Worm (Caenorhabditis elegans) whole organism, young adult: ENCODE measurements around the gene C05C12.5.

ENCODE experiments used
- B0019.2 ChIP-seq: fragments of 200-800 bp; sonication (Bioruptor generic); conservative IDR thresholded peaks from 2 replicates; pipeline ENCODE4 v1.3.6; 2022; ENCODE audit warnings: missing genetic modification reagents, missing genetic modification characterization, missing compliant biosample characterization
- B0261.1 ChIP-seq: sonication (generic microtip); optimal IDR thresholded peaks from 2 replicates; lab custom pipeline; 2016; ENCODE audit warnings: mild to moderate bottlenecking, missing genetic modification characterization, moderate library complexity, missing compliant biosample characterization
- C17E4.6 ChIP-seq: fragments of 200-800 bp; sonication (Bioruptor generic); IDR thresholded peaks from 2 replicates; pipeline ENCODE4 v1.3.6; 2022; ENCODE audit warnings: missing genetic modification reagents, missing genetic modification characterization, missing compliant biosample characterization
- D2030.7 ChIP-seq: fragments of 200-800 bp; sonication (Bioruptor generic); IDR thresholded peaks from 2 replicates; pipeline ENCODE4 v1.3.6; 2022; ENCODE audit warnings: missing genetic modification reagents, missing genetic modification characterization, missing compliant biosample characterization
- F22D6.2 ChIP-seq: sonication (generic microtip); optimal IDR thresholded peaks from 2 replicates; lab custom pipeline; 2016; ENCODE audit warnings: mild to moderate bottlenecking, missing genetic modification characterization, missing compliant biosample characterization
- F52B5.7 ChIP-seq: sonication (generic microtip); optimal IDR thresholded peaks from 2 replicates; lab custom pipeline; 2016; ENCODE audit warnings: mild to moderate bottlenecking, missing genetic modification characterization, missing compliant biosample characterization
- F55B11.4 ChIP-seq: sonication (generic microtip); optimal IDR thresholded peaks from 2 replicates; lab custom pipeline; 2016; ENCODE audit warnings: missing compliant biosample characterization, missing genetic modification characterization, borderline replicate concordance; ENCODE audit not compliant: insufficient read depth
- F57A8.1 ChIP-seq: fragments of 200-800 bp; sonication (Bioruptor generic); optimal IDR thresholded peaks from 2 replicates; lab custom pipeline; 2018; ENCODE audit warnings: mild to moderate bottlenecking, missing genetic modification characterization, moderate library complexity, missing compliant biosample characterization
- K11D2.4 ChIP-seq: fragments of 200-800 bp; sonication (Bioruptor generic); IDR thresholded peaks from 2 replicates; pipeline ENCODE4 v1.3.6; 2022; ENCODE audit warnings: missing genetic modification reagents, missing genetic modification characterization, missing compliant biosample characterization
- T07F8.4 ChIP-seq: sonication (generic microtip); optimal IDR thresholded peaks from 2 replicates; lab custom pipeline; 2016; ENCODE audit warnings: mild to moderate bottlenecking, missing genetic modification characterization, moderate library complexity, missing compliant biosample characterization
- Y53G8AR.9 ChIP-seq: fragments of 200-800 bp; sonication (Bioruptor generic); conservative IDR thresholded peaks from 2 replicates; pipeline ENCODE4 v1.3.6; 2022; ENCODE audit warnings: missing genetic modification reagents, missing genetic modification characterization, missing compliant biosample characterization
- Y56A3A.18 ChIP-seq: fragments of 200-800 bp; sonication (Bioruptor generic); IDR thresholded peaks from 2 replicates; pipeline ENCODE4 v1.3.6; 2022; ENCODE audit warnings: missing genetic modification reagents, missing genetic modification characterization, missing compliant biosample characterization
- Y67H2A.10 ChIP-seq: fragments of 200-800 bp; sonication (Bioruptor generic); conservative IDR thresholded peaks from 2 replicates; pipeline ENCODE4 v1.3.6; 2022; ENCODE audit warnings: missing genetic modification reagents, missing genetic modification characterization, missing compliant biosample characterization
- Y79H2A.3 ChIP-seq: fragments of 200-800 bp; sonication (Bioruptor generic); conservative IDR thresholded peaks from 2 replicates; pipeline ENCODE4 v1.3.6; 2022; ENCODE audit warnings: missing genetic modification reagents, missing genetic modification characterization, missing compliant biosample characterization
- ZK185.1 ChIP-seq: sonication (generic microtip); optimal IDR thresholded peaks from 2 replicates; lab custom pipeline; 2016; ENCODE audit warnings: mild to moderate bottlenecking, missing genetic modification characterization, missing compliant biosample characterization; ENCODE audit not compliant: poor library complexity, severe bottlenecking
- akir-1 ChIP-seq: fragments of 200-800 bp; sonication (Bioruptor generic); optimal IDR thresholded peaks from 2 replicates; lab custom pipeline; 2018; ENCODE audit warnings: mild to moderate bottlenecking, missing genetic modification characterization, moderate library complexity, missing compliant biosample characterization
- aptf-2 ChIP-seq: fragments of 200-800 bp; sonication (Bioruptor generic); conservative IDR thresholded peaks from 2 replicates; pipeline ENCODE4 v1.3.6; 2022; ENCODE audit warnings: missing genetic modification reagents, missing genetic modification characterization, missing compliant biosample characterization
- athp-1 ChIP-seq: sonication (generic microtip); optimal IDR thresholded peaks from 2 replicates; lab custom pipeline; 2017; ENCODE audit warnings: mild to moderate bottlenecking, missing genetic modification characterization, missing compliant biosample characterization
- attf-3 ChIP-seq: fragments of 200-800 bp; sonication (Bioruptor generic); conservative IDR thresholded peaks from 2 replicates; pipeline ENCODE4 v1.3.6; 2022; ENCODE audit warnings: missing genetic modification reagents, missing genetic modification characterization, missing compliant biosample characterization
- bed-1 ChIP-seq: fragments of 200-800 bp; sonication (Bioruptor generic); IDR thresholded peaks from 2 replicates; pipeline ENCODE4 v1.3.6; 2022; ENCODE audit warnings: missing genetic modification reagents, missing genetic modification characterization, missing compliant biosample characterization
- cebp-1 ChIP-seq, 2 experiments: fragments of 200-800 bp in 1 of 2; sonication (Bioruptor generic) in 1 of 2; sonication (generic microtip) in 1 of 2; IDR thresholded peaks in 1 of 2; optimal IDR thresholded peaks in 1 of 2; 2 replicates each; pipeline versions ENCODE4 v1.3.6 to Lab custom; 2017 to 2022; ENCODE audit warnings: missing compliant biosample characterization in 2 of 2, missing genetic modification characterization in 2 of 2, mild to moderate bottlenecking in 1 of 2, missing genetic modification reagents in 1 of 2, moderate library complexity in 1 of 2
- ceh-40 ChIP-seq: fragments of 200-800 bp; sonication (Bioruptor generic); IDR thresholded peaks from 2 replicates; pipeline ENCODE4 v1.3.6; 2022; ENCODE audit warnings: missing genetic modification characterization, missing compliant biosample characterization
- ets-4 ChIP-seq: fragments of 200-800 bp; sonication (Bioruptor generic); optimal IDR thresholded peaks from 2 replicates; lab custom pipeline; 2018; ENCODE audit warnings: mild to moderate bottlenecking, missing genetic modification characterization, missing compliant biosample characterization
- him-1 ChIP-seq: sonication (generic microtip); optimal IDR thresholded peaks from 2 replicates; lab custom pipeline; 2016; ENCODE audit warnings: missing genotype, missing genetic modification reagents, missing genetic modification characterization, missing compliant biosample characterization
- hlh-12 ChIP-seq: sonication (generic microtip); optimal IDR thresholded peaks from 2 replicates; lab custom pipeline; 2016; ENCODE audit warnings: missing genetic modification characterization, missing compliant biosample characterization
- hrde-1 ChIP-seq: sonication (generic microtip); optimal IDR thresholded peaks from 2 replicates; lab custom pipeline; 2016; ENCODE audit warnings: missing genetic modification characterization, mild to moderate bottlenecking, missing compliant biosample characterization, moderate library complexity, missing genotype, missing genetic modification reagents, borderline replicate concordance
- lag-1 ChIP-seq: fragments of 200-800 bp; sonication (Bioruptor generic); IDR thresholded peaks from 2 replicates; pipeline ENCODE4 v1.3.6; 2022; ENCODE audit warnings: missing genetic modification reagents, missing genetic modification characterization, missing compliant biosample characterization
- lin-35 ChIP-seq, 3 experiments: fragments of 150-350 bp in 2 of 3; sonication (generic microtip) in 1 of 3; optimal IDR thresholded peaks; 2 replicates each; lab custom pipeline; 2014 to 2018; ENCODE audit warnings: missing biosample characterization in 3 of 3, missing genetic modification characterization in 3 of 3, missing genetic modification reagents in 3 of 3
- lin-40 ChIP-seq: sonication (generic microtip); optimal IDR thresholded peaks from 2 replicates; lab custom pipeline; 2016; ENCODE audit warnings: missing genetic modification characterization, mild to moderate bottlenecking, missing compliant biosample characterization, missing genotype, missing genetic modification reagents
- madf-8 ChIP-seq: fragments of 200-800 bp; sonication (Bioruptor generic); conservative IDR thresholded peaks from 2 replicates; pipeline ENCODE4 v1.3.6; 2022; ENCODE audit warnings: missing genetic modification reagents, missing genetic modification characterization, missing compliant biosample characterization
- mes-4 ChIP-seq: sonication (generic microtip); optimal IDR thresholded peaks from 2 replicates; lab custom pipeline; 2016; ENCODE audit warnings: missing genotype, missing genetic modification characterization, missing compliant biosample characterization
- nfyb-1 ChIP-seq: fragments of 200-800 bp; sonication (Bioruptor generic); IDR thresholded peaks from 2 replicates; pipeline ENCODE4 v1.3.6; 2022; ENCODE audit warnings: missing genetic modification reagents, missing genetic modification characterization, missing compliant biosample characterization
- nhr-179 ChIP-seq: sonication (generic microtip); optimal IDR thresholded peaks from 2 replicates; lab custom pipeline; 2016; ENCODE audit warnings: mild to moderate bottlenecking, missing genetic modification characterization, missing compliant biosample characterization
- pbrm-1 ChIP-seq: fragments of 200-800 bp; sonication (Bioruptor generic); IDR thresholded peaks from 2 replicates; pipeline ENCODE4 v1.3.6; 2022; ENCODE audit warnings: missing genetic modification reagents, missing genetic modification characterization, missing compliant biosample characterization
- rec-8 ChIP-seq, 2 experiments: sonication (generic microtip); optimal IDR thresholded peaks; 2 replicates each; lab custom pipeline; 2016; ENCODE audit warnings: mild to moderate bottlenecking in 2 of 2, missing genetic modification characterization in 2 of 2, missing genetic modification reagents in 2 of 2, missing genotype in 2 of 2, missing biosample characterization in 1 of 2, missing compliant biosample characterization in 1 of 2, moderate library complexity in 1 of 2
- repo-1 ChIP-seq: sonication (generic microtip); optimal IDR thresholded peaks from 2 replicates; lab custom pipeline; 2017; ENCODE audit warnings: mild to moderate bottlenecking, missing genetic modification characterization, missing compliant biosample characterization
- rpc-1 ChIP-seq, 2 experiments: fragments of 150-350 bp in 1 of 2; sonication (generic microtip) in 1 of 2; optimal IDR thresholded peaks; 2 replicates each; lab custom pipeline; 2014 to 2018; ENCODE audit warnings: missing biosample characterization in 1 of 2, missing genetic modification characterization in 1 of 2, missing genetic modification reagents in 1 of 2, missing genotype in 1 of 2
- snpc-1.3 ChIP-seq: sonication (generic microtip); optimal IDR thresholded peaks from 2 replicates; lab custom pipeline; 2017; ENCODE audit warnings: missing genetic modification characterization, mild to moderate bottlenecking, missing compliant biosample characterization, antibody characterized with exemption, moderate library complexity, missing genotype, missing genetic modification reagents; ENCODE audit not compliant: insufficient read depth
- tbp1 ChIP-seq: fragments of 200-800 bp; sonication (Bioruptor generic); optimal IDR thresholded peaks from 2 replicates; lab custom pipeline; 2018; ENCODE audit warnings: mild to moderate bottlenecking, missing genetic modification characterization, missing compliant biosample characterization
- tlf-1 ChIP-seq: fragments of 200-800 bp; sonication (Bioruptor generic); optimal IDR thresholded peaks from 2 replicates; lab custom pipeline; 2018; ENCODE audit warnings: mild to moderate bottlenecking, missing genetic modification characterization, missing compliant biosample characterization
- xnd-1 ChIP-seq: sonication (generic microtip); optimal IDR thresholded peaks from 2 replicates; lab custom pipeline; 2016; ENCODE audit warnings: missing genotype, missing genetic modification reagents, missing genetic modification characterization, missing compliant biosample characterization
- ztf-18 ChIP-seq: sonication (generic microtip); optimal IDR thresholded peaks from 2 replicates; lab custom pipeline; 2016; ENCODE audit warnings: missing genotype, mild to moderate bottlenecking, missing genetic modification characterization, missing compliant biosample characterization

C05C12.5 gene

DNA sequence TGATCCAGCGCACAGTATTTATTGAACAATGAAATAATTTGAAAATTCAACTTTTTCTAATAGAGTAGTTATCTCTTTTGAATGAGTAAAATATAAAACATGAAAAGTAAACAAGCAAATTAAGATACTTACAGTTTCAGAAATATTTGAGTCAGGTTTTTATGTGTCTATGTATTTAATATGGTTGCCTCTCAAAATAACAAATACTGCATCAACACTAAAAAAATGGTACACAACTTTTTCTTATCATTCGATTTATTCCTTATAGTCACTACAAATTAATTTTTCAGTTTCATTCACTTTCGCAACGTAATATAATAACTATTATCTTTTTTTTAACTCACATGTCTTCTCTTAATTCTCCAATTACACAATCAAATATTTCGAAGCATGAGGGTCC lies 13.6 kb downstream of the C05C12.5 start:
- no peak for TF ChIP-seq snpc-1.3
- TF ChIP-seq Y67H2A.10: no peak
- TF ChIP-seq bed-1 (GFP tag; lab: Robert Waterston, UW): no peak
- TF ChIP-seq B0019.2 (GFP tag; lab: Robert Waterston, UW): no peak
- no peak for TF ChIP-seq K11D2.4 (GFP tag; lab: Robert Waterston, UW)
- no peak for TF ChIP-seq madf-8 (GFP tag; lab: Robert Waterston, UW)
- no peak for TF ChIP-seq ceh-40 (GFP tag; lab: Robert Waterston, UW)
- no peak for TF ChIP-seq T07F8.4
- TF ChIP-seq tlf-1 (GFP tag; lab: Kevin White, UChicago): no peak
- no peak for TF ChIP-seq ztf-18 (tag; lab: Kevin White, UChicago)
- no peak for TF ChIP-seq C17E4.6 (GFP tag; lab: Robert Waterston, UW)
- TF ChIP-seq ets-4 (GFP tag; lab: Kevin White, UChicago): no peak
- TF ChIP-seq repo-1 (tag; lab: Kevin White, UChicago): no peak
- TF ChIP-seq attf-3 (GFP tag; lab: Robert Waterston, UW): no peak
- no peak for TF ChIP-seq mes-4
- no peak for TF ChIP-seq F55B11.4 (tag; lab: Kevin White, UChicago)
- no peak for TF ChIP-seq lin-35 (GFP tag; optimal IDR thresholded peaks at IDR 0.05; lab: Kevin White, UChicago)
- no peak for TF ChIP-seq Y79H2A.3 (GFP tag; lab: Robert Waterston, UW)
- TF ChIP-seq, all 124 proteins: peak for 0

- no peak for TF ChIP-seq lag-1 (GFP tag; lab: Robert Waterston, UW)
- no peak for TF ChIP-seq Y56A3A.18 (GFP tag; lab: Robert Waterston, UW)
- no peak for TF ChIP-seq lin-40
- no peak for TF ChIP-seq ZK185.1 (tag; lab: Kevin White, UChicago)
- TF ChIP-seq aptf-2 (GFP tag; lab: Robert Waterston, UW): no peak
- no peak for TF ChIP-seq F22D6.2 (tag; lab: Kevin White, UChicago)
These were observed 19.6 kb downstream of the C05C12.5 start, which contains the start of gene C05C12.6 for ce11 chrIV:11241368-11241767. Gene C05C12.6 (minus strand): TSS chrIV:11241468.

- TF ChIP-seq repo-1 (tag; lab: Kevin White, UChicago): no peak
These were observed 25.2 kb downstream of the C05C12.5 start for ce11 chrIV:11235755-11236154.

ce11 chrIV:11231376-11231775 lies 29.6 kb downstream of the C05C12.5 start:
- no peak for TF ChIP-seq nfyb-1 (GFP tag; lab: Robert Waterston, UW)
- no peak for TF ChIP-seq xnd-1 (tag; lab: Kevin White, UChicago)
- TF ChIP-seq him-1: no peak
- no peak for TF ChIP-seq hlh-12 (tag; lab: Kevin White, UChicago)
- TF ChIP-seq akir-1 (GFP tag; lab: Kevin White, UChicago): no peak
- no peak for TF ChIP-seq pbrm-1
- no peak for TF ChIP-seq cebp-1 (GFP tag; IDR thresholded peaks at IDR 0.05; lab: Robert Waterston, UW)
- TF ChIP-seq cebp-1 (tag; optimal IDR thresholded peaks at IDR 0.05; lab: Kevin White, UChicago): no peak
- peak; percentile 11 for TF ChIP-seq rpc-1 (optimal IDR thresholded peaks at IDR 0.05; lab: Kevin White, UChicago)
- TF ChIP-seq rpc-1 (tag; optimal IDR thresholded peaks at IDR 0.05; lab: Kevin White, UChicago): peak; percentile 69
- no peak for TF ChIP-seq athp-1 (tag; lab: Kevin White, UChicago)
- TF ChIP-seq B0261.1 (tag; lab: Kevin White, UChicago): peak; percentile 13
- TF ChIP-seq tbp1: peak; percentile 79
- TF ChIP-seq F52B5.7: no peak
- no peak for TF ChIP-seq nhr-179 (tag; lab: Kevin White, UChicago)
- no peak for TF ChIP-seq rec-8 (tag; optimal IDR thresholded peaks at IDR 0.05; lab: Kevin White, UChicago)
- no peak for TF ChIP-seq hrde-1
- no peak for TF ChIP-seq F57A8.1 (GFP tag; lab: Kevin White, UChicago)
- TF ChIP-seq D2030.7 (GFP tag; lab: Robert Waterston, UW): 0 out of 2 replicates have a peak, but pooled peaks have one; percentile 9
- no peak for TF ChIP-seq Y53G8AR.9 (GFP tag; lab: Robert Waterston, UW)
